Fruit fly (Drosophila melanogaster): ENCODE results near the gene Cpr76Bd.

- TF ChIP-seq psq (GFP tag; optimal IDR thresholded peaks at IDR 0.05), result no peak
- TF ChIP-seq tai (GFP tag; optimal IDR thresholded peaks at IDR 0.05), result no peak
- no peak for TF ChIP-seq foxo (GFP tag; optimal IDR thresholded peaks at IDR 0.05)
- TF ChIP-seq fru (GFP tag; optimal IDR thresholded peaks at IDR 0.05), result no peak
These were observed 33.6 kb downstream of the Cpr76Bd start for dm6 chr3L:19566127-19566526.
